Worm (Caenorhabditis elegans) whole organism, late embryonic: ENCODE results near the gene nac-2.

ENCODE experiments used
- Y22D7AL.16 ChIP-seq: sonication (generic microtip); optimal IDR thresholded peaks from 2 replicates; lab custom pipeline; 2016; ENCODE audit warnings: missing genetic modification characterization, missing compliant biosample characterization
- ama-1 ChIP-seq: fragments of 150-350 bp; optimal IDR thresholded peaks from 2 replicates; lab custom pipeline; 2014
- fkh-10 ChIP-seq: fragments of 150-350 bp; optimal IDR thresholded peaks from 2 replicates; lab custom pipeline; 2014; ENCODE audit warnings: missing biosample characterization, missing genetic modification reagents, missing genetic modification characterization
- lin-11 ChIP-seq: fragments of 200-800 bp; sonication (Bioruptor generic); optimal IDR thresholded peaks from 2 replicates; lab custom pipeline; 2018; ENCODE audit warnings: mild to moderate bottlenecking, missing genetic modification characterization, missing compliant biosample characterization
- nfya-1 ChIP-seq: sonication (generic microtip); optimal IDR thresholded peaks from 2 replicates; lab custom pipeline; 2017; ENCODE audit warnings: missing genetic modification characterization, mild to moderate bottlenecking, missing compliant biosample characterization, antibody characterized with exemption, moderate library complexity
- nhr-11 ChIP-seq: fragments of 150-350 bp; optimal IDR thresholded peaks from 2 replicates; lab custom pipeline; 2014; ENCODE audit warnings: missing biosample characterization, missing genetic modification characterization
- nhr-232 ChIP-seq: sonication (generic microtip); optimal IDR thresholded peaks from 2 replicates; lab custom pipeline; 2016; ENCODE audit warnings: missing genetic modification characterization, missing compliant biosample characterization
- ref-2 ChIP-seq: sonication (generic microtip); optimal IDR thresholded peaks from 2 replicates; lab custom pipeline; 2016; ENCODE audit warnings: missing genetic modification characterization, missing compliant biosample characterization
- sox-4 ChIP-seq: sonication (generic microtip); optimal IDR thresholded peaks from 2 replicates; lab custom pipeline; 2017; ENCODE audit warnings: mild to moderate bottlenecking, missing genetic modification characterization, inconsistent platforms, missing compliant biosample characterization
- tbx-2 ChIP-seq: sonication (generic microtip); optimal IDR thresholded peaks from 2 replicates; lab custom pipeline; 2016; ENCODE audit warnings: missing genetic modification characterization, missing compliant biosample characterization
- zip-5 ChIP-seq: sonication (generic microtip); optimal IDR thresholded peaks from 2 replicates; lab custom pipeline; 2016; ENCODE audit warnings: missing genetic modification characterization, missing compliant biosample characterization

DNA sequence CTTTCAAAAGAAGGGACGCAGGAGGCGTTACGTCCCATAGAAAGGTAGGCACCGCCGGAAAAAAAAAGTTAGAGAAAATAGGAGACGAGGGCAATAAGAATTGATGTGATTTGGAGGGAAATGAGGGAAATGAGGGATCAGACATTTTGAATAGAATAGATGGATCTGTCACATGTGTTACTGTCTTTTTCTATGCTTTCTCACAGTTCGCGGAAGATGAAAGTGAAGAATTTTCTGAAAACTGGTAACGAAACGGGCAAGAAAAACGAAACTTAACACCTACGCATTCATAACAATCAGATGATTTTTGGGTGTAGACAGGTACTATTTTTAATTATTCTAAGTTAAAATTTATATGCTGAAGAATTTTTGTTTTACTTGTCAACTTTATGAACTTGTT, 5.4 kb downstream of the nac-2 start, which contains the start of gene R107.9:
- TF ChIP-seq Y22D7AL.16 (tag; lab: Kevin White, UChicago), result no peak
- TF ChIP-seq zip-5 (tag; lab: Kevin White, UChicago), result no peak
- TF ChIP-seq nfya-1 (tag; lab: Kevin White, UChicago), result no peak
- TF ChIP-seq ama-1 (lab: Kevin White, UChicago), result no peak
- no peak for TF ChIP-seq nhr-11 (tag; lab: Kevin White, UChicago)
- no peak for TF ChIP-seq ref-2 (tag; lab: Kevin White, UChicago)
- TF ChIP-seq lin-11 (tag; lab: Kevin White, UChicago), result no peak
- no peak for TF ChIP-seq fkh-10 (GFP tag; lab: Kevin White, UChicago)
- TF ChIP-seq nhr-232 (tag; lab: Kevin White, UChicago), result no peak
- TF ChIP-seq sox-4 (tag; lab: Kevin White, UChicago), result no peak
- TF ChIP-seq tbx-2, result no peak
